Worm (Caenorhabditis elegans) whole organism, L1 larva: ENCODE measurements around the gene ifas-3.

Experiments
- F16B12.6 ChIP-seq: fragments of 150-350 bp; optimal IDR thresholded peaks from 2 replicates; lab custom pipeline; 2014; ENCODE audit warnings: missing biosample characterization, missing genetic modification characterization
- Y116A8C.19 ChIP-seq: sonication (generic microtip); optimal IDR thresholded peaks from 2 replicates; lab custom pipeline; 2016; ENCODE audit warnings: missing compliant biosample characterization, missing genetic modification characterization, borderline replicate concordance
- ceh-8 ChIP-seq: fragments of 200-800 bp; sonication (Bioruptor generic); optimal IDR thresholded peaks from 2 replicates; lab custom pipeline; 2018; ENCODE audit warnings: mild to moderate bottlenecking, missing genetic modification characterization, moderate library complexity, missing compliant biosample characterization
- ceh-82 ChIP-seq, 3 experiments: fragments of 150-350 bp in 1 of 3; sonication (generic microtip) in 2 of 3; optimal IDR thresholded peaks; 2 replicates each; lab custom pipeline; 2014 to 2017; ENCODE audit warnings: missing biosample characterization in 3 of 3, missing genetic modification characterization in 3 of 3
- ceh-88 ChIP-seq: fragments of 200-800 bp; sonication (Bioruptor generic); IDR thresholded peaks from 2 replicates; pipeline ENCODE4 v1.3.6; 2022; ENCODE audit warnings: missing genetic modification characterization, missing compliant biosample characterization
- ces-1 ChIP-seq: fragments of 150-350 bp; optimal IDR thresholded peaks from 2 replicates; lab custom pipeline; 2014; ENCODE audit warnings: missing biosample characterization, missing genetic modification reagents, missing genetic modification characterization
- elt-2 ChIP-seq: sonication (generic microtip); optimal IDR thresholded peaks from 2 replicates; lab custom pipeline; 2016; ENCODE audit warnings: missing genetic modification characterization, mild to moderate bottlenecking, inconsistent platforms, missing compliant biosample characterization, missing genetic modification reagents
- elt-3 ChIP-seq, 6 experiments: fragments of 150-350 bp in 1 of 6; sonication (generic microtip); optimal IDR thresholded peaks; 2 replicates each; lab custom pipeline; 2017 to 2018; ENCODE audit warnings: missing biosample characterization in 6 of 6, missing genetic modification characterization in 6 of 6, inconsistent platforms in 1 of 6
- ets-5 ChIP-seq: fragments of 200-800 bp; sonication (Bioruptor generic); IDR thresholded peaks from 2 replicates; pipeline ENCODE4 v1.3.6; 2022; ENCODE audit warnings: missing genetic modification characterization, missing compliant biosample characterization
- fkh-4 ChIP-seq: sonication (generic microtip); optimal IDR thresholded peaks from 2 replicates; lab custom pipeline; 2016; ENCODE audit warnings: missing compliant biosample characterization, missing genetic modification characterization, borderline replicate concordance
- fkh-8 ChIP-seq: sonication (generic microtip); optimal IDR thresholded peaks from 2 replicates; lab custom pipeline; 2016; ENCODE audit warnings: mild to moderate bottlenecking, missing genetic modification characterization, missing compliant biosample characterization
- hlh-17 ChIP-seq: fragments of 200-800 bp; sonication (Bioruptor generic); optimal IDR thresholded peaks from 2 replicates; lab custom pipeline; 2018; ENCODE audit warnings: missing genetic modification characterization, mild to moderate bottlenecking, missing compliant biosample characterization, moderate library complexity, borderline replicate concordance
- lin-15B ChIP-seq: fragments of 150-350 bp; sonication (generic microtip); optimal IDR thresholded peaks from 3 replicates; lab custom pipeline; 2014; ENCODE audit warnings: missing biosample characterization, missing genetic modification characterization
- lin-35 ChIP-seq, 2 experiments: fragments of 150-350 bp; optimal IDR thresholded peaks; 2 replicates each; lab custom pipeline; 2014; ENCODE audit warnings: missing biosample characterization in 2 of 2, missing genetic modification characterization in 2 of 2, missing genetic modification reagents in 2 of 2
- lin-39 ChIP-seq: fragments of 150-350 bp; optimal IDR thresholded peaks from 2 replicates; lab custom pipeline; 2014; ENCODE audit warnings: missing biosample characterization, missing genetic modification reagents, missing genetic modification characterization
- lir-3 ChIP-seq: sonication (generic microtip); optimal IDR thresholded peaks from 2 replicates; lab custom pipeline; 2016; ENCODE audit warnings: mild to moderate bottlenecking, missing genetic modification characterization, moderate library complexity, missing compliant biosample characterization; ENCODE audit not compliant: poor library complexity
- mab-9 ChIP-seq: fragments of 200-800 bp; sonication (Bioruptor generic); IDR thresholded peaks from 2 replicates; pipeline ENCODE4 v1.3.6; 2022; ENCODE audit warnings: missing genetic modification reagents, missing genetic modification characterization, missing compliant biosample characterization
- mep-1 ChIP-seq: fragments of 150-350 bp; optimal IDR thresholded peaks from 2 replicates; lab custom pipeline; 2014; ENCODE audit warnings: missing biosample characterization, missing genetic modification characterization
- nhr-12 ChIP-seq: sonication (generic microtip); optimal IDR thresholded peaks from 2 replicates; lab custom pipeline; 2017; ENCODE audit warnings: missing biosample characterization, missing genetic modification characterization
- nhr-19 ChIP-seq: fragments of 200-800 bp; sonication (Bioruptor generic); conservative IDR thresholded peaks from 2 replicates; pipeline ENCODE4 v1.3.6; 2022; ENCODE audit warnings: missing genetic modification characterization, missing compliant biosample characterization
- nhr-20 ChIP-seq: sonication (generic microtip); optimal IDR thresholded peaks from 2 replicates; lab custom pipeline; 2016; ENCODE audit warnings: mild to moderate bottlenecking, missing genetic modification characterization, missing compliant biosample characterization
- nhr-28 ChIP-seq: fragments of 150-350 bp; optimal IDR thresholded peaks from 2 replicates; lab custom pipeline; 2014; ENCODE audit warnings: missing biosample characterization, missing genetic modification characterization
- nhr-47 ChIP-seq: sonication (generic microtip); optimal IDR thresholded peaks from 2 replicates; lab custom pipeline; 2016; ENCODE audit warnings: mild to moderate bottlenecking, missing genetic modification characterization, moderate library complexity, missing compliant biosample characterization
- nhr-71 ChIP-seq: sonication (generic microtip); optimal IDR thresholded peaks from 2 replicates; lab custom pipeline; 2016; ENCODE audit warnings: mild to moderate bottlenecking, missing genetic modification characterization, moderate library complexity, missing compliant biosample characterization
- nhr-85 ChIP-seq: sonication (generic microtip); peaks from one replicate; lab custom pipeline; 2016; ENCODE audit warnings: missing genetic modification characterization, inconsistent platforms, missing compliant biosample characterization
- nhr-90 ChIP-seq: sonication (generic microtip); optimal IDR thresholded peaks from 2 replicates; lab custom pipeline; 2016; ENCODE audit warnings: mild to moderate bottlenecking, missing genetic modification characterization, missing compliant biosample characterization; ENCODE audit not compliant: poor library complexity
- pqm-1 ChIP-seq: sonication (generic microtip); optimal IDR thresholded peaks from 3 replicates; lab custom pipeline; 2017; ENCODE audit warnings: missing biosample characterization, missing genetic modification characterization
- snpc-4 ChIP-seq: fragments of 150-350 bp; optimal IDR thresholded peaks from 2 replicates; lab custom pipeline; 2014; ENCODE audit warnings: missing biosample characterization, missing genetic modification characterization
- sup-37 ChIP-seq: fragments of 200-800 bp; sonication (Bioruptor generic); optimal IDR thresholded peaks from 2 replicates; lab custom pipeline; 2018; ENCODE audit warnings: mild to moderate bottlenecking, missing genetic modification characterization, missing compliant biosample characterization
- tbx-2 ChIP-seq: sonication (generic microtip); optimal IDR thresholded peaks from 2 replicates; lab custom pipeline; 2016; ENCODE audit warnings: missing genetic modification characterization, missing compliant biosample characterization
- zip-4 ChIP-seq: fragments of 200-800 bp; sonication (Bioruptor generic); optimal IDR thresholded peaks from 2 replicates; lab custom pipeline; 2018; ENCODE audit warnings: mild to moderate bottlenecking, missing genetic modification characterization, moderate library complexity, missing compliant biosample characterization
- ztf-4 ChIP-seq: fragments of 150-350 bp; optimal IDR thresholded peaks from 2 replicates; lab custom pipeline; 2014; ENCODE audit warnings: missing biosample characterization, missing genetic modification characterization

The ifas-3 gene

DNA sequence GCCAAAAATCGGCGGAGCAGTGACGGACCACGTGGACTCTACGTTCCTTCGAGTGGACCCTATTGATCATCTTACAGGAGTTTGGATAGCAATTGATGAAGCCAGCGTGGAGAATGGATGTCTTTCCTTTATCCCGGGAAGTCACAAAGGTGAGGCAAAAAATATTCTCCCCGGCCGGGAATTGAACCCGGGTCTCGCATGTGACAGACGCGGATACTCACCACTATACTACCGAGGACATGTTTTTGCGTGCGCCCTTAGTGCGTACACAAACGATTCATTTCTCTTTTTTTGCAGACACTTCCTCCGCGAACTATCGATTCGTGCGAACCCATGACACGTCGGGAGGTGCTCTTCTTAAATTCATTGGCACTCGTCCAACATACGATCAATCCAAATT lies 19.5 kb downstream of the ifas-3 start (continued):
- TF ChIP-seq F16B12.6 (tag; lab: Kevin White, UChicago) (no peak), nhr-71 (tag; lab: Kevin White, UChicago) (peak; percentile 11), lir-3 (no peak), ceh-8 (no peak)

DNA sequence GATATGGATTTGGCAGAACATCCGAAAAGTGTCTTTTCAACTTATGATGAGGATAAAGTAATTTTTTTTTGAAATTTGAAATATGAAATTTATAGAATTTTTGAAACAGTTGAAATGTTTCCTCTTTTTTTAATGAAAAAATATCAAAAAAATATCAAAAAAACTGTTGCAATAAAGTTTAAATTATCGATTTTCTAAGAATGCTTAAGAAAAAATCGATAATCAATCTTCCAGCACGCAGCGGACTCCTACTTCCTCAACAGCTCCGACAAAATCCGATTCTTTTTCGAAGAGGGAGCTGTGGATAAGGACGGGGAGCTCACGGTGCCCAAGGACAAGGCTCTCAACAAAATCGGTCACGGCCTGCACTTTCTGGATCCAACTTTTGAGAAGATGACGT lies 20.0 kb downstream of the ifas-3 start:
- no peak for TF ChIP-seq snpc-4
- TF ChIP-seq fkh-8 (tag; lab: Kevin White, UChicago): no peak
- no peak for TF ChIP-seq lin-35 (GFP tag; optimal IDR thresholded peaks at IDR 0.05; lab: Kevin White, UChicago)
- TF ChIP-seq F16B12.6 (tag; lab: Kevin White, UChicago): no peak
- TF ChIP-seq nhr-19 (GFP tag; lab: Robert Waterston, UW): no peak
- TF ChIP-seq tbx-2 (tag; lab: Kevin White, UChicago): no peak
- no peak for TF ChIP-seq nhr-85 (tag; lab: Kevin White, UChicago)
- no peak for TF ChIP-seq fkh-4 (tag; lab: Kevin White, UChicago)
- no peak for TF ChIP-seq ces-1 (GFP tag; lab: Kevin White, UChicago)
- TF ChIP-seq lin-15B (tag; lab: Kevin White, UChicago): no peak

DNA sequence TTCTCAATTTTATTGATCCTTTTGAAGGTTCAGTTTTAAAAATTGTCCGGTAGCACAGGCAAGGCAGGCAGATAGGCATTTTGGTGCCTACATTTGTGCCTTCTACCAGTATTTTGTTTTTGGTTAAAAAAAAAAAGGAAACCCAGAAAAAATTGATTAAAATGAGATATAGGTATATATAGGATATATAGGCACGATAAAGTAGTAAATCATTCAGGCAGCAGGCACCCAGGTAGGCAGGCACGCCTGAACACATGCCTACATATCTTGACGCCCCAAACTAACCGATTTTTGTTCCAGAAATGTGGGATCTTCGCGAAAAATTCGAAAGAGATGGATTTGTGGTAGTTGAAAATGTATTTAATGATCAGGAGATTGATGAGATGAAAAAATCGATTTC lies 20.4 kb downstream of the ifas-3 start, which contains the start of gene Y105C5B.9:
TSS of gene Y105C5B.9 (plus strand) at position 301 of the 400 bp plus-strand sequence.
- TF ChIP-seq zip-4 (GFP tag; lab: Kevin White, UChicago) (no peak), nhr-12 (no peak), ceh-82 (tag; optimal IDR thresholded peaks at IDR 0.05; lab: Kevin White, UChicago) (no peak), mab-9 (no peak), nhr-47 (no peak)
- TF ChIP-seq, all 84 proteins: peak for 0

DNA sequence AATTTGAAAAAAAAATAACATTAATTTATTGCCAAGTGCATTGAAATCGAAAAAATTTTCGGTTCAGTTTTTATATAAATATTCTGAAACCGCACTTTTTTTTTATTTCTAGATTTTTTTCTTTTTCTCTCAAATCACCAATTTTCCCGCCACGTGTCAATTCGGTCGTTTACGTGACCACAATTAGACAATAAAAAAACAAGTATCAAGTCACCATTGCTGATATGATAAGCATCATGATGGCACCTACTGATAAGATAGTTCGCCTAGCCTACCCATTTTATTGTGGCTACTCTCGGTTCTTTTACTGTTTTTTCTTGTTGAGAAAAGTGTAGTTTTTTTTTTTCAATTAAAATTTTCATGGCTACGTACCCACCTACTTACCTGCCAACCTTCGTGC lies 20.9 kb downstream of the ifas-3 start:
- TF ChIP-seq hlh-17 (no peak), lin-39 (tag; lab: Kevin White, UChicago) (no peak), elt-2 (peak; percentile 82), lin-35 (GFP tag; optimal IDR thresholded peaks at IDR 0.05; lab: Kevin White, UChicago) (peak in 1 of 2 experiments; percentile 32), elt-3 (tag; optimal IDR thresholded peaks at IDR 0.05; lab: Kevin White, UChicago) (peak; percentile 11 to 97 (median 89)), pqm-1 (tag; lab: Kevin White, UChicago) (peak; percentile 12), nhr-20 (peak; percentile 56), nhr-90 (tag; lab: Kevin White, UChicago) (peak; percentile 12)

ce11 chrIV:15926746-15927145 lies 23.9 kb downstream of the ifas-3 start, which contains the start of gene Y105C5B.8:
Gene Y105C5B.8, minus strand, starts transcription at chrIV:15926846.
- TF ChIP-seq lir-3: no peak
- TF ChIP-seq mep-1 (tag; lab: Kevin White, UChicago): no peak
- TF ChIP-seq ets-5 (GFP tag; lab: Robert Waterston, UW): no peak
- TF ChIP-seq ztf-4 (tag; lab: Kevin White, UChicago): no peak
- no peak for TF ChIP-seq pqm-1 (tag; lab: Kevin White, UChicago)
- no peak for TF ChIP-seq ceh-88 (GFP tag; lab: Robert Waterston, UW)
- no peak for TF ChIP-seq nhr-28 (tag; lab: Kevin White, UChicago)
- TF ChIP-seq snpc-4: no peak
- no peak for TF ChIP-seq nhr-12
- no peak for TF ChIP-seq nhr-19 (GFP tag; lab: Robert Waterston, UW)
- no peak for TF ChIP-seq sup-37 (GFP tag; lab: Kevin White, UChicago)
- TF ChIP-seq Y116A8C.19: no peak
- TF ChIP-seq ces-1 (GFP tag; lab: Kevin White, UChicago): no peak
- TF ChIP-seq tbx-2 (tag; lab: Kevin White, UChicago): no peak
- TF ChIP-seq, all 84 proteins: peak for 0
